Fruit fly (Drosophila melanogaster): ENCODE results near the gene ush.

ush gene

DNA sequence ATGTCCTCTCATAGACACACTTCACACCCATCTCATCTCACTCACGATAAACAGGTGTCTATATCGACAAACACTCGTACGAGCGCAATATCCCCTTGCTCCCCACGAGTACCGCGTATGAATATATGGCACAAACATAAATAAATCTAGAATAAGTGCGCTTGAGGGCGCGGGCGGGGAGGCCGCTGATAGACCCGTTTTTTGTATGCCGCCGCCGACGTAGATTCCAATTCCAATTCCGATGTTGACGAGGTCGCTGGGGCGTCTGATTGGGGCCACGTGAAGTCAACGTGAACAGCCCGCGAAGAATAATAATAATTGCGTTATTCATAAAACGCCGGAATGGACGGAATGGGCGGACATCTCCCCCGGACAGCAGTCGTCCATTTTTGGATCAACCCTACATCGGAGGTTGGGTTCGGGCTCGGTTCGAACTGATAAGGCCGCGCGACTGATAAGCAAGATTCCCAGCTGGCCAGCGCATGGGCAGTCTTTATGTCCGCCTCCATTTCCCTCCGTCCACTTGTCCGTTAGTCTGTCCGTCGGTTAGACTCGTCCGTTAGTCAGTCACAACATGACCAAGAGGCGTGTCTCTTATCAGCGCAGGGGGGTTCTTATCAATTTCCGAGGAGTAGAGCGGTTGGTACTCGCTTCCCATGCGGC is 8.4 kb downstream of the ush start (continued):
- TF ChIP-seq CG8359 (GFP tag; optimal IDR thresholded peaks at IDR 0.05; ENCODE audit: borderline replicate concordance) (no peak), aop (GFP tag; IDR thresholded peaks at IDR 0.05) (no peak), odd (GFP tag; optimal IDR thresholded peaks at IDR 0.05) (peak; percentile 33), bcd (GFP tag; optimal IDR thresholded peaks at IDR 0.05) (no peak), da (GFP tag; optimal IDR thresholded peaks at IDR 0.05) (no peak), Camta (GFP tag; optimal IDR thresholded peaks at IDR 0.05) (no peak), oc (tag; optimal IDR thresholded peaks at IDR 0.05) (no peak), tap (tag; optimal IDR thresholded peaks at IDR 0.05) (peak; percentile 29), ind (GFP tag; optimal IDR thresholded peaks at IDR 0.05) (no peak), lola (GFP tag; optimal IDR thresholded peaks at IDR 0.05) (no peak), cad (GFP tag; optimal IDR thresholded peaks at IDR 0.05) (no peak), sd (tag; optimal IDR thresholded peaks at IDR 0.05) (peak; percentile 98), zf30C (GFP tag; optimal IDR thresholded peaks at IDR 0.05) (no peak), CG14710 (tag; optimal IDR thresholded peaks at IDR 0.05) (no peak), trh (GFP tag; optimal IDR thresholded peaks at IDR 0.05) (no peak), insv (GFP tag; optimal IDR thresholded peaks at IDR 0.05) (no peak), CG17385 (GFP tag; optimal IDR thresholded peaks at IDR 0.05) (peak; percentile 3), trem (tag; optimal IDR thresholded peaks at IDR 0.05) (no peak), vnd (GFP tag; IDR thresholded peaks at IDR 0.05; ENCODE audit: partially characterized antibody) (no peak), CG18476 (GFP tag; optimal IDR thresholded peaks at IDR 0.05) (no peak), ara (GFP tag; IDR thresholded peaks at IDR 0.05) (no peak), exex (tag; optimal IDR thresholded peaks at IDR 0.05) (peak; percentile 91), croc (GFP tag; conservative IDR thresholded peaks at IDR 0.05) (no peak), gfzf (GFP tag; optimal IDR thresholded peaks at IDR 0.05) (no peak), dm (GFP tag; optimal IDR thresholded peaks at IDR 0.05) (peak; percentile 41), gro (GFP tag; optimal IDR thresholded peaks at IDR 0.05) (no peak), emc (GFP tag; optimal IDR thresholded peaks at IDR 0.05) (no peak), chm (GFP tag; IDR thresholded peaks at IDR 0.05) (peak; percentile 69; the same call in 1 of the 2 replicates), CG33213 (GFP tag; optimal IDR thresholded peaks at IDR 0.05) (no peak), CG10209 (GFP tag; optimal IDR thresholded peaks at IDR 0.05) (peak; percentile 90), fd102C (GFP tag; optimal IDR thresholded peaks at IDR 0.05) (no peak), btn (GFP tag; optimal IDR thresholded peaks at IDR 0.05) (no peak), CG10565 (GFP tag; optimal IDR thresholded peaks at IDR 0.05) (no peak), Meics (GFP tag; optimal IDR thresholded peaks at IDR 0.05) (peak; percentile 50), CG31441 (GFP tag; IDR thresholded peaks at IDR 0.05) (no peak), lab (GFP tag; optimal IDR thresholded peaks at IDR 0.05) (peak; percentile 75), D19B (GFP tag; optimal IDR thresholded peaks at IDR 0.05) (peak; percentile 59), MBD-R2 (GFP tag; IDR thresholded peaks at IDR 0.05) (peak; percentile 18; the same call in 1 of the 2 replicates), Ets97D (GFP tag; optimal IDR thresholded peaks at IDR 0.05) (no peak), CG12071 (GFP tag; optimal IDR thresholded peaks at IDR 0.05) (peak; percentile 41), NK7.1 (GFP tag; optimal IDR thresholded peaks at IDR 0.05) (no peak), CG1233 (GFP tag; optimal IDR thresholded peaks at IDR 0.05) (peak; percentile 58), CG7271 (tag; optimal IDR thresholded peaks at IDR 0.05) (no peak), Bteb2 (GFP tag; optimal IDR thresholded peaks at IDR 0.05) (no peak), CG4707 (GFP tag; optimal IDR thresholded peaks at IDR 0.05) (no peak), E2f2 (GFP tag; IDR thresholded peaks at IDR 0.05) (no peak), Poxn (GFP tag; IDR thresholded peaks at IDR 0.05) (no peak), cg (GFP tag; optimal IDR thresholded peaks at IDR 0.05) (peak; percentile 26), cwo (GFP tag; optimal IDR thresholded peaks at IDR 0.05) (peak; percentile 97), ci (GFP tag; IDR thresholded peaks at IDR 0.05) (peak; percentile 21; the same call in 1 of the 3 replicates)

Measured in whole organism, embryonic.